Fruit fly (Drosophila melanogaster): ENCODE results near the gene Gagr.

- TF ChIP-seq Crg-1 (GFP tag; optimal IDR thresholded peaks at IDR 0.05): no peak
- TF ChIP-seq kay (GFP tag; ENCODE audit: borderline replicate concordance): no peak
- TF ChIP-seq Mnt (GFP tag; optimal IDR thresholded peaks at IDR 0.05): no peak
- no peak for TF ChIP-seq CG1620 (GFP tag; optimal IDR thresholded peaks at IDR 0.05)
- TF ChIP-seq Clk (GFP tag; optimal IDR thresholded peaks at IDR 0.05): no peak
- no peak for TF ChIP-seq CG12768 (GFP tag; optimal IDR thresholded peaks at IDR 0.05)
- no peak for TF ChIP-seq cic (GFP tag; optimal IDR thresholded peaks at IDR 0.05)
- no peak for TF ChIP-seq CG7101 (tag; optimal IDR thresholded peaks at IDR 0.05)
- no peak for TF ChIP-seq CG11617 (GFP tag; optimal IDR thresholded peaks at IDR 0.05)
Measured at dm6 chr3L:16442628-16443027, 48.2 kb downstream of the Gagr start.

Data from whole organism, adult.